Worm (Caenorhabditis elegans) whole organism, L3 larva: ENCODE data around the gene srh-220.
A peak's percentile ranks its signal among the peaks of the same experiment; 100 is the strongest.

Source experiments
- egl-27 ChIP-seq: sonication (generic microtip); optimal IDR thresholded peaks from 4 replicates; lab custom pipeline; 2017; ENCODE audit warnings: missing biosample characterization, missing genetic modification reagents, missing genetic modification characterization
- egl-5 ChIP-seq: fragments of 150-350 bp; optimal IDR thresholded peaks from 2 replicates; lab custom pipeline; 2017; ENCODE audit warnings: missing biosample characterization, missing genetic modification reagents, missing genetic modification characterization, inconsistent platforms
- elt-1 ChIP-seq: fragments of 150-350 bp; optimal IDR thresholded peaks from 2 replicates; lab custom pipeline; 2014; ENCODE audit warnings: missing biosample characterization, missing genetic modification characterization
- elt-2 ChIP-seq: sonication (generic microtip); optimal IDR thresholded peaks from 2 replicates; lab custom pipeline; 2016; ENCODE audit warnings: missing genetic modification reagents, mild to moderate bottlenecking, missing genetic modification characterization, missing compliant biosample characterization
- elt-3 ChIP-seq, 3 experiments: fragments of 150-350 bp in 1 of 3; sonication (generic microtip) in 2 of 3; optimal IDR thresholded peaks; 2 replicates in 2 of 3; 4 replicates in 1 of 3; lab custom pipeline; 2014 to 2017; ENCODE audit warnings: missing biosample characterization in 3 of 3, missing genetic modification characterization in 3 of 3
- eor-1 ChIP-seq, 2 experiments: fragments of 150-350 bp; optimal IDR thresholded peaks; 2 replicates each; lab custom pipeline; 2014 to 2018; ENCODE audit warnings: missing biosample characterization in 2 of 2, missing genetic modification characterization in 2 of 2
- lin-39 ChIP-seq: fragments of 150-350 bp; optimal IDR thresholded peaks from 2 replicates; lab custom pipeline; 2018; ENCODE audit warnings: missing biosample characterization, missing genetic modification reagents, missing genetic modification characterization
- nhr-77 ChIP-seq: fragments of 150-350 bp; optimal IDR thresholded peaks from 2 replicates; lab custom pipeline; 2014; ENCODE audit warnings: missing biosample characterization, missing genetic modification characterization
- pqm-1 ChIP-seq: fragments of 150-350 bp; optimal IDR thresholded peaks from 2 replicates; lab custom pipeline; 2017; ENCODE audit warnings: missing biosample characterization, missing genetic modification characterization, inconsistent platforms
- unc-62 ChIP-seq: fragments of 150-350 bp; sonication (generic microtip); optimal IDR thresholded peaks from 4 replicates; lab custom pipeline; 2014; ENCODE audit warnings: missing biosample characterization, missing genetic modification reagents, missing genetic modification characterization

ce11 chrIV:3941658-3942328, 36.0 kb downstream of the srh-220 start, which contains the start of gene clec-174:
- peak; percentile 22 for TF ChIP-seq pqm-1
- no peak for TF ChIP-seq lin-39
- TF ChIP-seq elt-3 (tag; optimal IDR thresholded peaks at IDR 0.05; lab: Kevin White, UChicago): no peak
- peak; percentile 49 for TF ChIP-seq elt-2 (tag; lab: Kevin White, UChicago)
- TF ChIP-seq nhr-77 (tag; lab: Kevin White, UChicago): no peak
- no peak for TF ChIP-seq egl-5 (tag; lab: Kevin White, UChicago)
- TF ChIP-seq egl-27: no peak
- no peak for TF ChIP-seq elt-1 (tag; lab: Kevin White, UChicago)
- TF ChIP-seq eor-1 (tag; optimal IDR thresholded peaks at IDR 0.05; lab: Kevin White, UChicago): no peak
- TF ChIP-seq unc-62 (GFP tag; lab: Kevin White, UChicago): no peak
